Fruit fly (Drosophila melanogaster): ENCODE data around the gene CG33514.

dm6 chr3L:4365197-4365596, at the start of gene CG33514:
- no peak for TF ChIP-seq Sin3A (optimal IDR thresholded peaks at IDR 0.05)
- TF ChIP-seq psq (optimal IDR thresholded peaks at IDR 0.05) = no peak
- no peak for TF ChIP-seq insv (optimal IDR thresholded peaks at IDR 0.05)
- TF ChIP-seq h (optimal IDR thresholded peaks at IDR 0.05) = no peak
